Worm (Caenorhabditis elegans) whole organism, L2 larva: ENCODE measurements around the gene F41B5.1.
A peak's percentile ranks its signal among the peaks of the same experiment; 100 is the strongest.

ENCODE experiments used
- C34F6.9 ChIP-seq: fragments of 150-350 bp; optimal IDR thresholded peaks from 2 replicates; lab custom pipeline; 2014; ENCODE audit warnings: missing biosample characterization, missing genetic modification characterization
- F13H6.1 ChIP-seq: sonication (generic microtip); optimal IDR thresholded peaks from 2 replicates; lab custom pipeline; 2016; ENCODE audit warnings: missing genetic modification characterization, missing compliant biosample characterization
- R02D3.7 ChIP-seq: fragments of 150-350 bp; optimal IDR thresholded peaks from 2 replicates; lab custom pipeline; 2014; ENCODE audit warnings: missing biosample characterization, missing genetic modification characterization
- Y55F3AM.14 ChIP-seq: fragments of 200-800 bp; sonication (Bioruptor generic); optimal IDR thresholded peaks from 2 replicates; lab custom pipeline; 2018; ENCODE audit warnings: mild to moderate bottlenecking, missing genetic modification characterization, missing compliant biosample characterization
- ZK546.5 ChIP-seq: sonication (generic microtip); optimal IDR thresholded peaks from 2 replicates; lab custom pipeline; 2017; ENCODE audit warnings: missing biosample characterization, missing genetic modification characterization
- alr-1 ChIP-seq: fragments of 150-350 bp; optimal IDR thresholded peaks from 2 replicates; lab custom pipeline; 2014; ENCODE audit warnings: missing biosample characterization, missing genetic modification characterization
- aly-2 ChIP-seq: fragments of 150-350 bp; optimal IDR thresholded peaks from 2 replicates; lab custom pipeline; 2014; ENCODE audit warnings: missing biosample characterization, missing genetic modification characterization
- blmp-1 ChIP-seq: sonication (generic microtip); optimal IDR thresholded peaks from 2 replicates; lab custom pipeline; 2017; ENCODE audit warnings: missing genetic modification characterization, mild to moderate bottlenecking, missing compliant biosample characterization, antibody characterized with exemption, moderate library complexity; ENCODE audit not compliant: insufficient read depth
- ceh-82 ChIP-seq: fragments of 150-350 bp; optimal IDR thresholded peaks from 2 replicates; lab custom pipeline; 2014; ENCODE audit warnings: missing biosample characterization, missing genetic modification characterization
- crh-2 ChIP-seq: sonication (generic microtip); optimal IDR thresholded peaks from 2 replicates; lab custom pipeline; 2017; ENCODE audit warnings: missing biosample characterization, missing genetic modification characterization
- dmd-4 ChIP-seq: sonication (generic microtip); optimal IDR thresholded peaks from 2 replicates; lab custom pipeline; 2017; ENCODE audit warnings: missing biosample characterization, missing genetic modification characterization
- egl-27 ChIP-seq: sonication (generic microtip); optimal IDR thresholded peaks from 3 replicates; lab custom pipeline; 2017; ENCODE audit warnings: missing biosample characterization, missing genetic modification reagents, missing genetic modification characterization
- elt-1 ChIP-seq: fragments of 150-350 bp; optimal IDR thresholded peaks from 2 replicates; lab custom pipeline; 2014; ENCODE audit warnings: missing biosample characterization, missing genetic modification characterization
- fos-1 ChIP-seq: fragments of 150-350 bp; optimal IDR thresholded peaks from 2 replicates; lab custom pipeline; 2014; ENCODE audit warnings: missing biosample characterization, missing genetic modification characterization
- gmeb-1 ChIP-seq: fragments of 150-350 bp; optimal IDR thresholded peaks from 2 replicates; lab custom pipeline; 2014; ENCODE audit warnings: missing biosample characterization, missing genetic modification characterization
- lin-11 ChIP-seq: fragments of 150-350 bp; sonication (generic microtip); optimal IDR thresholded peaks from 2 replicates; lab custom pipeline; 2014; ENCODE audit warnings: missing biosample characterization, missing genetic modification characterization, inconsistent platforms, mixed read lengths
- lin-13 ChIP-seq: fragments of 150-350 bp; optimal IDR thresholded peaks from 2 replicates; lab custom pipeline; 2014; ENCODE audit warnings: missing biosample characterization, missing genetic modification reagents, missing genetic modification characterization
- lsy-2 ChIP-seq, 2 experiments: fragments of 150-350 bp in 1 of 2; sonication (generic microtip) in 1 of 2; optimal IDR thresholded peaks; 2 replicates each; lab custom pipeline; 2014 to 2017; ENCODE audit warnings: missing biosample characterization in 2 of 2, missing genetic modification characterization in 2 of 2
- mdl-1 ChIP-seq, 2 experiments: fragments of 150-350 bp in 1 of 2; sonication (generic microtip) in 1 of 2; optimal IDR thresholded peaks; 2 replicates each; lab custom pipeline; 2017; ENCODE audit warnings: missing biosample characterization in 2 of 2, missing genetic modification characterization in 2 of 2
- nhr-10 ChIP-seq: sonication (generic microtip); optimal IDR thresholded peaks from 2 replicates; lab custom pipeline; 2017; ENCODE audit warnings: missing biosample characterization, missing genetic modification characterization
- nhr-11 ChIP-seq: fragments of 150-350 bp; optimal IDR thresholded peaks from 2 replicates; lab custom pipeline; 2014; ENCODE audit warnings: missing biosample characterization, missing genetic modification characterization
- nhr-129 ChIP-seq: fragments of 150-350 bp; optimal IDR thresholded peaks from 2 replicates; lab custom pipeline; 2014; ENCODE audit warnings: missing biosample characterization, missing genetic modification characterization
- nhr-21 ChIP-seq: fragments of 150-350 bp; optimal IDR thresholded peaks from 2 replicates; lab custom pipeline; 2014; ENCODE audit warnings: missing biosample characterization, missing genetic modification characterization
- nhr-237 ChIP-seq: fragments of 150-350 bp; optimal IDR thresholded peaks from 2 replicates; lab custom pipeline; 2014; ENCODE audit warnings: missing biosample characterization, missing genetic modification characterization
- nhr-25 ChIP-seq: fragments of 150-350 bp; sonication (generic microtip); optimal IDR thresholded peaks from 3 replicates; lab custom pipeline; 2014; ENCODE audit warnings: missing biosample characterization, missing genetic modification characterization
- nhr-6 ChIP-seq: fragments of 150-350 bp; optimal IDR thresholded peaks from 2 replicates; lab custom pipeline; 2014; ENCODE audit warnings: missing biosample characterization, missing genetic modification characterization
- sem-4 ChIP-seq: fragments of 150-350 bp; optimal IDR thresholded peaks from 2 replicates; lab custom pipeline; 2014; ENCODE audit warnings: missing biosample characterization, missing genetic modification reagents, missing genetic modification characterization
- skn-1 ChIP-seq: sonication (generic microtip); optimal IDR thresholded peaks from 2 replicates; lab custom pipeline; 2017; ENCODE audit warnings: missing biosample characterization, missing genetic modification characterization
- sma-3 ChIP-seq: sonication (generic microtip); optimal IDR thresholded peaks from 2 replicates; lab custom pipeline; 2016; ENCODE audit warnings: missing genetic modification reagents, missing genetic modification characterization, missing compliant biosample characterization
- sma-9 ChIP-seq, 2 experiments: fragments of 150-350 bp in 1 of 2; sonication (generic microtip) in 1 of 2; optimal IDR thresholded peaks; 2 replicates each; lab custom pipeline; 2014 to 2016; ENCODE audit warnings: missing genetic modification characterization in 2 of 2, mild to moderate bottlenecking in 1 of 2, missing biosample characterization in 1 of 2, missing compliant biosample characterization in 1 of 2, missing genetic modification reagents in 1 of 2, moderate library complexity in 1 of 2
- unc-39 ChIP-seq: fragments of 150-350 bp; optimal IDR thresholded peaks from 2 replicates; lab custom pipeline; 2014; ENCODE audit warnings: missing biosample characterization, missing genetic modification characterization
- unc-55 ChIP-seq: fragments of 150-350 bp; sonication (generic microtip); optimal IDR thresholded peaks from 3 replicates; lab custom pipeline; 2014; ENCODE audit warnings: missing biosample characterization, missing genetic modification reagents, missing genetic modification characterization
- ztf-11 ChIP-seq: sonication (generic microtip); optimal IDR thresholded peaks from 2 replicates; lab custom pipeline; 2017; ENCODE audit warnings: missing biosample characterization, missing genetic modification characterization
- ztf-4 ChIP-seq: fragments of 150-350 bp; optimal IDR thresholded peaks from 2 replicates; lab custom pipeline; 2014; ENCODE audit warnings: missing biosample characterization, missing genetic modification characterization

The F41B5.1 gene

DNA sequence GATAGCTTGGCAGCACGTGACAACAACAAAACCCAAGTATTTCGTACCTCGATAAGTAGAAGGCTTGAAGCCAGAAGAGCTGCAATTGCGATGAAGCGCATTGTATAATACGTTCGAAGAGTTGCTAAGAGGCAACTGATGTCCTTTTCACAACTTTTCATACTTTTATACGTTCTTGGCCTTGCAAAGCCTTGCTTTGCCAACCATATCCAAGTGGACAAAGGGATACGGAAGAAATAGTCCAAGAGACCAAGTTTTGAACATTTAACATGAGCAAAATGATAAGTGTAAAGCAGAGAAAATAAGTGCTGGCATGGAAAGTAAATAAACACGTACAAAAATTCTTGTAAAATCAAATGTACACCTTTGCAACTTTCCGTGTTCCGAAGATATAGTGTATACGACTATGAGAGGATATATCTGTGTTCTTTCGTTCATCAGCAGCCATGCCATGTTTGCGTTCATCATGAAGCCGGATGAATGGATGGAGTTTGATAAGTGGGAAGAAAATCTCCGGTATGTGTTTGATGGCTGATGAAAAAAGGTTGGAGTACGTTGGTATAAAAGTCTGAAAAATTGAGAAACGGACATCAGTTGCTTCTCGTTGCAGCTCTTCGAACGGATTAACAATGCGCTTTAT lies 19.0 kb downstream of the F41B5.1 start, which contains the start of the genes Y5H2A.4 and abu-4:
Y5H2A.4 (minus strand) TSS at position 101 of the 640 bp plus-strand sequence.
abu-4 (plus strand) TSS at position 590 of the 640 bp plus-strand sequence.
- TF ChIP-seq aly-2 (no peak), nhr-237 (tag; lab: Kevin White, UChicago) (no peak), mdl-1 (tag; optimal IDR thresholded peaks at IDR 0.05; lab: Kevin White, UChicago) (no peak), nhr-6 (tag; lab: Kevin White, UChicago) (no peak), nhr-10 (tag; lab: Kevin White, UChicago) (no peak), R02D3.7 (tag; lab: Kevin White, UChicago) (no peak), skn-1 (tag; lab: Kevin White, UChicago) (no peak), elt-1 (no peak), sma-9 (GFP tag; optimal IDR thresholded peaks at IDR 0.05; lab: Kevin White, UChicago) (no peak), sma-9 (tag; optimal IDR thresholded peaks at IDR 0.05; lab: Kevin White, UChicago) (no peak), unc-39 (tag; lab: Kevin White, UChicago) (no peak), lin-11 (tag; lab: Kevin White, UChicago) (no peak), fos-1 (no peak), unc-55 (GFP tag; lab: Kevin White, UChicago) (no peak), dmd-4 (tag; lab: Kevin White, UChicago) (no peak), egl-27 (tag; lab: Kevin White, UChicago) (no peak), ztf-11 (tag; lab: Kevin White, UChicago) (no peak), alr-1 (tag; lab: Kevin White, UChicago) (no peak), gmeb-1 (tag; lab: Kevin White, UChicago) (no peak), ZK546.5 (no peak)
- TF ChIP-seq, all 48 proteins: peak for 0

DNA sequence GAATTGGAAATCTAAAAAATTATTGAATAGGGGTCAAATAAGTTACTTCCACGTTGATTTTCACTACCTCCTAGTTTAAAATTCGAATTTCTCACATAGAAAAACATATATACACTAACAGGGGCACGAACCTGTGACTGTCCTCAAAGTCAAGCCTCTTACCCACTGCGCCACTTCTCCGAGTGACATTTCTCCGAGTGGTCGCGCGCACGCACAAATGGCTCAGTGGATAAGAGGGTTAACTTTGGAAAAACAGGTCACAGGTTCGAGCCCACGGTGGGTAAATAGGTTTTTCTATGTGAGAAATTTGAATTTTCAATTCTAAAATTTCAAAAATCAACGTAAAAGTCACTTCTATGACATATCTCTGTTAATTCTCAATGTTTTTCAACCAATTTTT lies 21.9 kb downstream of the F41B5.1 start:
- no peak for TF ChIP-seq sma-3 (GFP tag; lab: Kevin White, UChicago)
- TF ChIP-seq skn-1 (tag; lab: Kevin White, UChicago) = no peak
- no peak for TF ChIP-seq sem-4 (tag; lab: Kevin White, UChicago)
- no peak for TF ChIP-seq elt-1
- no peak for TF ChIP-seq lin-13 (GFP tag; lab: Kevin White, UChicago)
- no peak for TF ChIP-seq aly-2
- TF ChIP-seq fos-1 = no peak

DNA sequence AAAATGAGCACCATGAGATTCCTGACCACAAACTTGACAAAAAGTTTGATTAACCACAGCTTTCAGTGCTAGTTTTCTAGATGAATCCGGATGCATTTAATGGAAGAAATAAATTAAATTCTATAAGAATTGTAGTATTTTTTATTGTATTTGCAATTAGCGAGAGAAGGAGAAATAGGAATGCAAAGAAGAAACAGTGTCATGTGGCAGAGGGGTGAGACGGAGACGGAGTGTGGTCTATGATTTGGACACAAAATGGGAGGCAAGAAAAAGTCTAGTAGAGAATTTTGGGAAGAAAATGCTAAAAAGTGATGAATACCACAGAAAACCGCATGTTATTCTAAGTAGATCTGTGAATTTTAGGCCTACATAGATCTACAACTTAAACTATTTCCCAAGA lies 22.7 kb downstream of the F41B5.1 start, which contains the start of gene nhr-59:
nhr-59 (minus strand) TSS at position 214 of the 400 bp plus-strand sequence.
- TF ChIP-seq nhr-129 (tag; lab: Kevin White, UChicago) (peak; percentile 13), nhr-6 (tag; lab: Kevin White, UChicago) (no peak), aly-2 (no peak), fos-1 (no peak)

DNA sequence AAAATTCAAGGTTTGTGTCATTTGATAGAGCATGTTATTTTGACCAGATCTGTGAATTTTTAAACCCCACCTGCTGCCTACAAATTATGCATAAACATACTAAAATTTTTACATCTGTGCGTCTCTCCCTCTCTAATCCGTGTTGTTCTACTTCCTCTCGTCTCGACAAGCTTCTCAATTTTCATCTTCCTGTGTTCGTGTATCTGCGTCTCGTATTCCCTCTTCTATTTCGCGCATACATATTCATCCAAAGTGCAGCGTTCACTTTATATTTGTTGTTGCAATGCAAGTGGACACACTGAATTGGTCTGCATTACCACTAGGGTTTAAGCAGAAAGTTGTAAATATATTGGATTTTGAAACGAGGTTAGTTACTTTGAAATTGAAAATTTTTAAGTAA lies 23.2 kb downstream of the F41B5.1 start, which contains the start of gene fbxa-137:
fbxa-137 (plus strand) TSS at position 274 of the 400 bp plus-strand sequence.
- no peak for TF ChIP-seq ceh-82
- TF ChIP-seq sma-9 (GFP tag; optimal IDR thresholded peaks at IDR 0.05; lab: Kevin White, UChicago) = no peak
- no peak for TF ChIP-seq sma-9 (tag; optimal IDR thresholded peaks at IDR 0.05; lab: Kevin White, UChicago)
- TF ChIP-seq nhr-21 = no peak
- TF ChIP-seq Y55F3AM.14 (GFP tag; lab: Kevin White, UChicago) = no peak
- TF ChIP-seq gmeb-1 (tag; lab: Kevin White, UChicago) = no peak
- no peak for TF ChIP-seq elt-1
- peak; percentile 62 for TF ChIP-seq unc-55 (GFP tag; lab: Kevin White, UChicago)
- TF ChIP-seq unc-39 (tag; lab: Kevin White, UChicago) = no peak
- no peak for TF ChIP-seq ztf-4 (tag; lab: Kevin White, UChicago)
- no peak for TF ChIP-seq fos-1
- TF ChIP-seq nhr-129 (tag; lab: Kevin White, UChicago) = no peak
- no peak for TF ChIP-seq alr-1 (tag; lab: Kevin White, UChicago)
- no peak for TF ChIP-seq nhr-11 (tag; lab: Kevin White, UChicago)
- TF ChIP-seq C34F6.9 (tag; lab: Kevin White, UChicago) = peak; percentile 21

DNA sequence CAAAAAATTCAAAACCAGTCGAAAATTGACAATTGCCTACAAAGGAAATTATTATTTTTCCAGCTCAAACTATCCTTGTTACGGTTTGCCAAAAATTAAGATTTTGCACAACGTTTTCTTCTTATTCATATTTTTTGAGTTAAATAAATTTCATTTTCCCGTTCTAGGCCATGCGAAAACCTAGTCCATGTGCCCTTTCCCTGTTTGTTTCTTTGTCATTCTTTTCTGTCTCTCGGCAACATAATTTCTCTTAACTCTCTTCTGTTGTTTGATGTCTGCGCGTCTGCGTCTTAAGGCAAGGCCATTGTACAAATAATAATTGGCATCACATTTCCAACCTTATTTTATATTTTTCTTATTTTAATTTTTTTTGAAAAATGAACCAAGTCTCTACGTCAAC lies 26.2 kb downstream of the F41B5.1 start, which contains the start of gene nhr-228:
nhr-228 (plus strand) TSS at position 261 of the 400 bp plus-strand sequence.
- peak; percentile 74 for TF ChIP-seq fos-1
- peak; percentile 41 for TF ChIP-seq nhr-129 (tag; lab: Kevin White, UChicago)
- TF ChIP-seq sma-9 (GFP tag; optimal IDR thresholded peaks at IDR 0.05; lab: Kevin White, UChicago) = peak; percentile 45
- TF ChIP-seq sma-9 (tag; optimal IDR thresholded peaks at IDR 0.05; lab: Kevin White, UChicago) = no peak
- peak; percentile 19 for TF ChIP-seq blmp-1
- TF ChIP-seq nhr-25 = peak; percentile 15
- no peak for TF ChIP-seq ceh-82
- no peak for TF ChIP-seq sma-3 (GFP tag; lab: Kevin White, UChicago)
- no peak for TF ChIP-seq lin-13 (GFP tag; lab: Kevin White, UChicago)
- TF ChIP-seq F13H6.1 (tag; lab: Kevin White, UChicago) = peak; percentile 15
- no peak for TF ChIP-seq nhr-21
- peak in 1 of 2 experiments; percentile 54 for TF ChIP-seq lsy-2 (tag; optimal IDR thresholded peaks at IDR 0.05; lab: Kevin White, UChicago)
- TF ChIP-seq crh-2 (tag; lab: Kevin White, UChicago) = peak; percentile 17
- peak; percentile 60 for TF ChIP-seq C34F6.9 (tag; lab: Kevin White, UChicago)
- peak; percentile 77 for TF ChIP-seq skn-1 (tag; lab: Kevin White, UChicago)
- no peak for TF ChIP-seq nhr-10 (tag; lab: Kevin White, UChicago)
- TF ChIP-seq unc-55 (GFP tag; lab: Kevin White, UChicago) = peak; percentile 29
- TF ChIP-seq gmeb-1 (tag; lab: Kevin White, UChicago) = peak; percentile 13
- no peak for TF ChIP-seq ZK546.5
- TF ChIP-seq, all 48 proteins: peak for 12
